Worm (Caenorhabditis elegans): ENCODE data around the gene mbl-1.

The mbl-1 gene

ce11 chrX:16998981-16999380, 20.6 kb downstream of the mbl-1 start:
- no peak for TF ChIP-seq snpc-3.4 (tag; optimal IDR thresholded peaks at IDR 0.05)
- 0 out of 2 replicates have a peak, but pooled peaks have one; percentile 8 for TF ChIP-seq nfyb-1 (GFP tag; IDR thresholded peaks at IDR 0.05)
- TF ChIP-seq zfh-2 (GFP tag; conservative IDR thresholded peaks at IDR 0.05) = peak; percentile 86
- peak; percentile 30; the same call in 1 of the 2 replicates for TF ChIP-seq dox-1 (GFP tag; IDR thresholded peaks at IDR 0.05)
- peak; percentile 29; the same call in 1 of the 2 replicates for TF ChIP-seq egrh-3 (GFP tag; IDR thresholded peaks at IDR 0.05)
- TF ChIP-seq lsl-1 (GFP tag; optimal IDR thresholded peaks at IDR 0.05) = no peak
- no peak for TF ChIP-seq ZK185.1 (tag; optimal IDR thresholded peaks at IDR 0.05; ENCODE audit: poor library complexity, severe bottlenecking)

- TF ChIP-seq K11D2.4 (GFP tag; IDR thresholded peaks at IDR 0.05) (no peak), D2030.7 (GFP tag; IDR thresholded peaks at IDR 0.05) (no peak), zfh-2 (GFP tag; conservative IDR thresholded peaks at IDR 0.05) (peak; percentile 28; the same call in 1 of the 2 replicates)
Measured at ce11 chrX:16999649-17000048, 21.2 kb downstream of the mbl-1 start.

ce11 chrX:17002149-17002548, 23.7 kb downstream of the mbl-1 start:
- TF ChIP-seq cebp-1 (GFP tag; IDR thresholded peaks at IDR 0.05) (no peak), cebp-1 (tag; optimal IDR thresholded peaks at IDR 0.05) (peak; percentile 80), let-526 (GFP tag; IDR thresholded peaks at IDR 0.05) (no peak)

- TF ChIP-seq Y53F4B.3 (GFP tag; IDR thresholded peaks at IDR 0.05) (no peak), zfh-2 (GFP tag; conservative IDR thresholded peaks at IDR 0.05) (peak; percentile 38; the same call in 1 of the 2 replicates), somi-1 (GFP tag; optimal IDR thresholded peaks at IDR 0.05) (no peak), K12H6.12 (tag; optimal IDR thresholded peaks at IDR 0.05) (peak; percentile 7), T07F8.4 (tag; optimal IDR thresholded peaks at IDR 0.05) (no peak)
Measured at ce11 chrX:17003473-17004123, 25.2 kb downstream of the mbl-1 start.

ce11 chrX:17006843-17007242, 28.4 kb downstream of the mbl-1 start:
- TF ChIP-seq egrh-3 (GFP tag; IDR thresholded peaks at IDR 0.05) (peak; percentile 75), B0261.1 (tag; optimal IDR thresholded peaks at IDR 0.05) (no peak), zfh-2 (GFP tag; conservative IDR thresholded peaks at IDR 0.05) (peak; percentile 94), lin-26 (GFP tag; IDR thresholded peaks at IDR 0.05) (no peak), unc-62 (GFP tag; optimal IDR thresholded peaks at IDR 0.05) (no peak)

ce11 chrX:17013162-17013561, 34.8 kb downstream of the mbl-1 start, which contains the start of gene F35B3.3:
TSS of gene F35B3.3 (plus strand) at chrX:17013462.
- no peak for TF ChIP-seq tlf-1 (GFP tag; optimal IDR thresholded peaks at IDR 0.05)
- TF ChIP-seq fkh-3 (tag; optimal IDR thresholded peaks at IDR 0.05) = no peak
- no peak for TF ChIP-seq Y95B8A.8 (GFP tag; IDR thresholded peaks at IDR 0.05)
- no peak for TF ChIP-seq pha-4 (tag; optimal IDR thresholded peaks at IDR 0.05)
- no peak for TF ChIP-seq zfh-2 (GFP tag; conservative IDR thresholded peaks at IDR 0.05)
- no peak for TF ChIP-seq mxl-1 (tag; optimal IDR thresholded peaks at IDR 0.05)

ce11 chrX:17019098-17019497, 40.7 kb downstream of the mbl-1 start:
- TF ChIP-seq T26A5.8 (tag; optimal IDR thresholded peaks at IDR 0.05) (no peak), fkh-3 (tag; optimal IDR thresholded peaks at IDR 0.05) (no peak), ccch-3 (GFP tag; optimal IDR thresholded peaks at IDR 0.05) (no peak), ztf-6 (GFP tag; IDR thresholded peaks at IDR 0.05) (no peak), somi-1 (GFP tag; optimal IDR thresholded peaks at IDR 0.05) (no peak), nfya-1 (tag; optimal IDR thresholded peaks at IDR 0.05; ENCODE audit: borderline replicate concordance, insufficient read depth) (no peak), ztf-26 (tag; optimal IDR thresholded peaks at IDR 0.05) (no peak), Y53F4B.3 (GFP tag; IDR thresholded peaks at IDR 0.05) (no peak), tbx-9 (tag; optimal IDR thresholded peaks at IDR 0.05; ENCODE audit: borderline replicate concordance) (no peak), hlh-12 (tag; optimal IDR thresholded peaks at IDR 0.05) (no peak), ets-4 (GFP tag; optimal IDR thresholded peaks at IDR 0.05) (no peak), F37B4.10 (GFP tag; IDR thresholded peaks at IDR 0.05) (no peak), ceh-79 (tag; optimal IDR thresholded peaks at IDR 0.05) (no peak)

Measured in whole organism, young adult.